Fruit fly (Drosophila melanogaster): ENCODE results near the gene mRpS34.

DNA sequence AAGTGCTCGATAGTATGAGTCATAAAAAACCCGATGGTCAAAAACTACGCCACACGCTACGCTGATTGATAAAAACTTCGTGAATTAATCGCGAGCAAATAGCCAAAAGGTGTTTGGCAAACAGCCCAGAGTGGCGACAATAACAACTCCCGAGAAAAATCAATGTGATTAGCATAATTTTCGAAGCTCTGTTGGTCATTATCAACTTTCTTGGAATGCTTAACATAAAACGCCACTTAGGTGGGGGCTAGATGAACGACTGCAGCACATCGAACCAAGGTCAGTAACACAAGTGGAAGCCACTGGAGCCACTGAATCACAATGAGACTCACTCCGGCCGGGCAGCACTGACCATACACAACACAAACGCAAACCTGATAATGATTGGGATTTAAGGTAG is 10.1 kb upstream of the mRpS34 start:
- TF ChIP-seq CG8478 (optimal IDR thresholded peaks at IDR 0.05) (no peak), CTCF (optimal IDR thresholded peaks at IDR 0.05) (no peak)

Measured in S2 (cell line).